Fruit fly (Drosophila melanogaster): Measurements from ENCODE around the gene kek5.

DNA sequence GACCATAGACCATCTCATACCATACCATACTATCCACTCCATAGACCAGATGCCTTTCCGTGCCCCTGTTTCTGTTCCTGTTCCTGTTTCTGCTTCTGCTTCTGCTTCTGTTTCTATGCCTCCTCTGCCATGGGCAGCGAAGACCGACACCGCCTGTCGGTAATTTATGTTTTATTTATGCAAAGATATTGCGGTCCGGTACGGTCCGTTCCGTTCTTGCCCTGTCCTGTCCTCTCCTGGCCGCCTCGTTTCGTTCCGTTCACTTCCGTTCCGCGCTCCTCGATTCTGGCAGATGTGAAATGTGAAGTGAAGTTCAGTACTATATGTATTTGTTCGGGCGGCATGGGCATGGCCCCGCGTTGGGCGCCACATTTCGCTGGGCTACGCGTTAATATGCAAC is 76.3 kb downstream of the kek5 start:
- TF ChIP-seq MBD-R2 (GFP tag; IDR thresholded peaks at IDR 0.05) (no peak), emc (GFP tag; optimal IDR thresholded peaks at IDR 0.05) (no peak), CG2712 (tag; optimal IDR thresholded peaks at IDR 0.05) (no peak)

All from whole organism, embryonic.